Worm (Caenorhabditis elegans) whole organism, L1 larva: ENCODE data around the gene lgc-28.

Experiments used
- F16B12.6 ChIP-seq: fragments of 150-350 bp; optimal IDR thresholded peaks from 2 replicates; lab custom pipeline; 2014; ENCODE audit warnings: missing biosample characterization, missing genetic modification characterization
- Y116A8C.19 ChIP-seq: sonication (generic microtip); optimal IDR thresholded peaks from 2 replicates; lab custom pipeline; 2016; ENCODE audit warnings: missing compliant biosample characterization, missing genetic modification characterization, borderline replicate concordance
- aly-2 ChIP-seq: fragments of 150-350 bp; optimal IDR thresholded peaks from 2 replicates; lab custom pipeline; 2014; ENCODE audit warnings: missing biosample characterization, missing genetic modification characterization
- ama-1 ChIP-seq: fragments of 150-350 bp; optimal IDR thresholded peaks from 2 replicates; lab custom pipeline; 2014
- ceh-8 ChIP-seq: fragments of 200-800 bp; sonication (Bioruptor generic); optimal IDR thresholded peaks from 2 replicates; lab custom pipeline; 2018; ENCODE audit warnings: mild to moderate bottlenecking, missing genetic modification characterization, moderate library complexity, missing compliant biosample characterization
- ceh-82 ChIP-seq, 3 experiments: fragments of 150-350 bp in 1 of 3; sonication (generic microtip) in 2 of 3; optimal IDR thresholded peaks; 2 replicates each; lab custom pipeline; 2014 to 2017; ENCODE audit warnings: missing biosample characterization in 3 of 3, missing genetic modification characterization in 3 of 3
- ces-1 ChIP-seq: fragments of 150-350 bp; optimal IDR thresholded peaks from 2 replicates; lab custom pipeline; 2014; ENCODE audit warnings: missing biosample characterization, missing genetic modification reagents, missing genetic modification characterization
- dsc-1 ChIP-seq: sonication (generic microtip); optimal IDR thresholded peaks from 2 replicates; lab custom pipeline; 2016; ENCODE audit warnings: mild to moderate bottlenecking, missing genetic modification characterization, missing compliant biosample characterization
- efl-3 ChIP-seq: fragments of 200-800 bp; sonication (Bioruptor generic); optimal IDR thresholded peaks from 2 replicates; lab custom pipeline; 2018; ENCODE audit warnings: mild to moderate bottlenecking, missing genetic modification characterization, missing compliant biosample characterization
- egl-13 ChIP-seq: sonication (generic microtip); optimal IDR thresholded peaks from 2 replicates; lab custom pipeline; 2016; ENCODE audit warnings: missing genotype, missing genetic modification reagents, missing genetic modification characterization, missing compliant biosample characterization
- egl-27 ChIP-seq, 2 experiments: fragments of 150-350 bp in 1 of 2; sonication (generic microtip); optimal IDR thresholded peaks; 3 replicates each; lab custom pipeline; 2017 to 2018; ENCODE audit warnings: missing biosample characterization in 2 of 2, missing genetic modification characterization in 2 of 2, missing genetic modification reagents in 2 of 2
- elt-2 ChIP-seq: sonication (generic microtip); optimal IDR thresholded peaks from 2 replicates; lab custom pipeline; 2016; ENCODE audit warnings: missing genetic modification characterization, mild to moderate bottlenecking, inconsistent platforms, missing compliant biosample characterization, missing genetic modification reagents
- ets-5 ChIP-seq: fragments of 200-800 bp; sonication (Bioruptor generic); IDR thresholded peaks from 2 replicates; pipeline ENCODE4 v1.3.6; 2022; ENCODE audit warnings: missing genetic modification characterization, missing compliant biosample characterization
- fkh-10 ChIP-seq: sonication (generic microtip); optimal IDR thresholded peaks from 2 replicates; lab custom pipeline; 2017; ENCODE audit warnings: missing biosample characterization, missing genetic modification reagents, missing genetic modification characterization
- fkh-4 ChIP-seq: sonication (generic microtip); optimal IDR thresholded peaks from 2 replicates; lab custom pipeline; 2016; ENCODE audit warnings: missing compliant biosample characterization, missing genetic modification characterization, borderline replicate concordance
- fkh-8 ChIP-seq: sonication (generic microtip); optimal IDR thresholded peaks from 2 replicates; lab custom pipeline; 2016; ENCODE audit warnings: mild to moderate bottlenecking, missing genetic modification characterization, missing compliant biosample characterization
- grh-1 ChIP-seq: fragments of 200-800 bp; sonication (Bioruptor generic); IDR thresholded peaks from 2 replicates; pipeline ENCODE4 v1.3.6; 2022; ENCODE audit warnings: missing genetic modification reagents, missing genetic modification characterization, missing compliant biosample characterization
- hlh-17 ChIP-seq: fragments of 200-800 bp; sonication (Bioruptor generic); optimal IDR thresholded peaks from 2 replicates; lab custom pipeline; 2018; ENCODE audit warnings: missing genetic modification characterization, mild to moderate bottlenecking, missing compliant biosample characterization, moderate library complexity, borderline replicate concordance
- hlh-4 ChIP-seq: sonication (generic microtip); optimal IDR thresholded peaks from 2 replicates; lab custom pipeline; 2016; ENCODE audit warnings: mild to moderate bottlenecking, missing genetic modification characterization, missing compliant biosample characterization
- hpl-2 ChIP-seq: fragments of 150-350 bp; optimal IDR thresholded peaks from 2 replicates; lab custom pipeline; 2014; ENCODE audit warnings: missing biosample characterization, missing genetic modification reagents, missing genetic modification characterization
- irx-1 ChIP-seq: sonication (generic microtip); optimal IDR thresholded peaks from 2 replicates; lab custom pipeline; 2016; ENCODE audit warnings: missing genetic modification characterization, missing compliant biosample characterization
- isw-1 ChIP-seq: fragments of 200-800 bp; sonication (Bioruptor generic); IDR thresholded peaks from 2 replicates; pipeline ENCODE4 v1.3.6; 2022; ENCODE audit warnings: missing genetic modification characterization, missing compliant biosample characterization
- jun-1 ChIP-seq: fragments of 150-350 bp; optimal IDR thresholded peaks from 2 replicates; lab custom pipeline; 2014; ENCODE audit warnings: missing biosample characterization, missing genetic modification reagents, missing genetic modification characterization
- lin-14 ChIP-seq: fragments of 200-800 bp; sonication (Bioruptor generic); optimal IDR thresholded peaks from 2 replicates; lab custom pipeline; 2018; ENCODE audit warnings: mild to moderate bottlenecking, missing genetic modification characterization, moderate library complexity, missing compliant biosample characterization
- lin-35 ChIP-seq, 2 experiments: fragments of 150-350 bp; optimal IDR thresholded peaks; 2 replicates each; lab custom pipeline; 2014; ENCODE audit warnings: missing biosample characterization in 2 of 2, missing genetic modification characterization in 2 of 2, missing genetic modification reagents in 2 of 2
- lir-3 ChIP-seq: sonication (generic microtip); optimal IDR thresholded peaks from 2 replicates; lab custom pipeline; 2016; ENCODE audit warnings: mild to moderate bottlenecking, missing genetic modification characterization, moderate library complexity, missing compliant biosample characterization; ENCODE audit not compliant: poor library complexity
- mep-1 ChIP-seq: fragments of 150-350 bp; optimal IDR thresholded peaks from 2 replicates; lab custom pipeline; 2014; ENCODE audit warnings: missing biosample characterization, missing genetic modification characterization
- nhr-11 ChIP-seq: fragments of 150-350 bp; optimal IDR thresholded peaks from 2 replicates; lab custom pipeline; 2014; ENCODE audit warnings: missing biosample characterization, missing genetic modification characterization
- nhr-19 ChIP-seq: fragments of 200-800 bp; sonication (Bioruptor generic); conservative IDR thresholded peaks from 2 replicates; pipeline ENCODE4 v1.3.6; 2022; ENCODE audit warnings: missing genetic modification characterization, missing compliant biosample characterization
- nhr-237 ChIP-seq: fragments of 150-350 bp; optimal IDR thresholded peaks from 2 replicates; lab custom pipeline; 2014; ENCODE audit warnings: missing biosample characterization, missing genetic modification characterization
- nhr-28 ChIP-seq: fragments of 150-350 bp; optimal IDR thresholded peaks from 2 replicates; lab custom pipeline; 2014; ENCODE audit warnings: missing biosample characterization, missing genetic modification characterization
- nhr-71 ChIP-seq: sonication (generic microtip); optimal IDR thresholded peaks from 2 replicates; lab custom pipeline; 2016; ENCODE audit warnings: mild to moderate bottlenecking, missing genetic modification characterization, moderate library complexity, missing compliant biosample characterization
- nhr-76 ChIP-seq: sonication (generic microtip); optimal IDR thresholded peaks from 2 replicates; lab custom pipeline; 2017; ENCODE audit warnings: missing biosample characterization, missing genetic modification characterization
- nhr-77 ChIP-seq: fragments of 150-350 bp; optimal IDR thresholded peaks from 2 replicates; lab custom pipeline; 2014; ENCODE audit warnings: missing biosample characterization, missing genetic modification characterization
- nhr-84 ChIP-seq: sonication (generic microtip); optimal IDR thresholded peaks from 2 replicates; lab custom pipeline; 2017; ENCODE audit warnings: missing biosample characterization, missing genetic modification characterization
- nhr-85 ChIP-seq: sonication (generic microtip); peaks from one replicate; lab custom pipeline; 2016; ENCODE audit warnings: missing genetic modification characterization, inconsistent platforms, missing compliant biosample characterization
- pag-3 ChIP-seq: sonication (generic microtip); optimal IDR thresholded peaks from 2 replicates; lab custom pipeline; 2017; ENCODE audit warnings: missing genetic modification characterization, mild to moderate bottlenecking, missing compliant biosample characterization, antibody characterized with exemption, borderline replicate concordance; ENCODE audit not compliant: insufficient read depth
- pax-3 ChIP-seq: fragments of 200-800 bp; sonication (Bioruptor generic); optimal IDR thresholded peaks from 2 replicates; lab custom pipeline; 2018; ENCODE audit warnings: mild to moderate bottlenecking, missing genetic modification characterization, moderate library complexity, missing compliant biosample characterization
- rnt-1 ChIP-seq: sonication (generic microtip); optimal IDR thresholded peaks from 2 replicates; lab custom pipeline; 2016; ENCODE audit warnings: mild to moderate bottlenecking, missing genetic modification characterization, moderate library complexity, missing compliant biosample characterization
- skn-1 ChIP-seq: fragments of 150-350 bp; optimal IDR thresholded peaks from 2 replicates; lab custom pipeline; 2014; ENCODE audit warnings: missing biosample characterization, missing genetic modification characterization
- snu-23 ChIP-seq: sonication (generic microtip); optimal IDR thresholded peaks from 2 replicates; lab custom pipeline; 2016; ENCODE audit warnings: missing genetic modification characterization, missing compliant biosample characterization
- sptf-1 ChIP-seq: fragments of 150-350 bp; optimal IDR thresholded peaks from 2 replicates; lab custom pipeline; 2014; ENCODE audit warnings: missing biosample characterization, missing genetic modification characterization
- sup-37 ChIP-seq: fragments of 200-800 bp; sonication (Bioruptor generic); optimal IDR thresholded peaks from 2 replicates; lab custom pipeline; 2018; ENCODE audit warnings: mild to moderate bottlenecking, missing genetic modification characterization, missing compliant biosample characterization
- swsn-7 ChIP-seq: sonication (generic microtip); optimal IDR thresholded peaks from 2 replicates; lab custom pipeline; 2016; ENCODE audit warnings: missing genetic modification characterization, missing compliant biosample characterization
- tbx-2 ChIP-seq: sonication (generic microtip); optimal IDR thresholded peaks from 2 replicates; lab custom pipeline; 2016; ENCODE audit warnings: missing genetic modification characterization, missing compliant biosample characterization
- unc-86 ChIP-seq: sonication (generic microtip); optimal IDR thresholded peaks from 2 replicates; lab custom pipeline; 2016; ENCODE audit warnings: missing genetic modification characterization, missing compliant biosample characterization
- unc-98 ChIP-seq: fragments of 200-800 bp; sonication (Bioruptor generic); IDR thresholded peaks from 2 replicates; pipeline ENCODE4 v1.3.6; 2022; ENCODE audit warnings: missing genetic modification characterization, missing compliant biosample characterization
- xbp-1 ChIP-seq: sonication (generic microtip); optimal IDR thresholded peaks from 2 replicates; lab custom pipeline; 2016; ENCODE audit warnings: missing genetic modification characterization, missing compliant biosample characterization
- ztf-11 ChIP-seq, 2 experiments: sonication (generic microtip); optimal IDR thresholded peaks; 2 replicates each; lab custom pipeline; 2016 to 2017; ENCODE audit warnings: missing genetic modification characterization in 2 of 2, missing biosample characterization in 1 of 2, missing compliant biosample characterization in 1 of 2

lgc-28 gene

DNA sequence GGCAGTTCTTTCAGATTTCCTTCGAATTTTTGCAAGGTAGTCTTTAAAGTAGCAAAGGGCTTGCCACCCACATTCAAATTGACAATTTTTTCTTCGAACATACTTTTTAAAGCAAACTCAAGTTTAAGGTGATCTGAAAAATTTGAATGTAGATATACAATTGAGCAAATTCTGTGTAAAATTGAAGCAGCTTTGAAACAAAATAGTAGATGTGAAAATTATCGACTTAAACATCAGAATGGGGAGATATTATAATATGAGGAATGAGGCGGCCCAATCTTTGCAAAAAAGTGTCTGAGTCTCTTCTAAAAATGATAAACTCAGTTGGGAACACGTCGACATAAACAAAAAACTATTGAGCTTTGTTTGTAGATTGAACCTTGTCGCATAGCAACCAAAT, 19.6 kb downstream of the lgc-28 start, which contains the start of gene F22E5.11:
F22E5.11 (minus strand) TSS at position 101 of the 400 bp plus-strand sequence.
- TF ChIP-seq ztf-11 (tag; optimal IDR thresholded peaks at IDR 0.05; lab: Kevin White, UChicago) (no peak), pax-3 (tag; lab: Kevin White, UChicago) (no peak), efl-3 (GFP tag; lab: Kevin White, UChicago) (no peak), ama-1 (lab: Kevin White, UChicago) (no peak)

DNA sequence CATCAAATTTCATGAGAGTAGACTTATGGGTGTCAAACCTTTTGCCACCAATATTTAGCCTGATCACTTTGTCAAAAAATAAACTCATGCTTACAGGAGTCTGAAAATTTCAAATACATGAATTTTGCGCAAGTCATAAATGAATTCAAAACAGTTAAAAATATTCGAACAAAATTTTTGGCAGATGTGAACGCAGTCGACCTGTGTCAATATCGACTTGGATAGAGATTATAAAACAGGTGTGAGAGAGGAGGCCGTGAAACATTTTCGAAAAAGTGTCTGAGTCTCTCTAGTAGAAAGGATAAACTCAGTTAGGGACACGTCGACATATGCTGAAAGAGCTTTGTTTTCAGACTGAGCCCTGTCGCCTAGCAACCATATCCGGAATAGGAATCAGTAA, 21.9 kb downstream of the lgc-28 start, which contains the start of gene F22E5.12:
F22E5.12 (minus strand) TSS at position 101 of the 400 bp plus-strand sequence.
- peak; percentile 2 for TF ChIP-seq xbp-1 (tag; lab: Kevin White, UChicago)
- TF ChIP-seq, all 84 proteins: peak for 1; not testable (repeated sequence) for 83

DNA sequence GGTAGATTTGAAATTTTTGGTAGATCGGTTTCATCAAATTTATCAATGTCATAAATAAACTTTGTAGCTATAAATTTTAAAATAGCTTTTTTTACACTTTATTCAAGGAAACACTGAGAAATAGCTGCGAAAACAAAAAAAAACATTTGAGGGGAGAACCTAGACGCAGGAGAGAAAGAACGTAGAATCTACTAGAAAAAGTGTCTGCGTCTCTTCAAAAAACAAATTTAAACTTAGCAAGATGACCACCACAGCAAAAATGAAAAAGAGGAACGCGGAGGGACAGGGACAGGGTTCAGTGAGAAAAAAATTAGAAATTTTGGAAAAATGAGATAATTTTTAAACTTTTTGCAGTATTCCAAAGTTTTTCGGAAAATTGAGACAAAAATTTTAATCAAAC, 24.1 kb downstream of the lgc-28 start:
- peak; percentile 47 for TF ChIP-seq nhr-85
- no peak for TF ChIP-seq ets-5 (GFP tag; lab: Robert Waterston, UW)
- TF ChIP-seq hpl-2 (GFP tag; lab: Kevin White, UChicago) = no peak
- TF ChIP-seq elt-2 = no peak
- TF ChIP-seq ceh-82 (tag; optimal IDR thresholded peaks at IDR 0.05; lab: Kevin White, UChicago) = no peak
- TF ChIP-seq nhr-237 (tag; lab: Kevin White, UChicago) = no peak
- peak; percentile 44 for TF ChIP-seq mep-1 (tag; lab: Kevin White, UChicago)
- TF ChIP-seq tbx-2 (tag; lab: Kevin White, UChicago) = no peak
- TF ChIP-seq lin-35 (GFP tag; optimal IDR thresholded peaks at IDR 0.05; lab: Kevin White, UChicago) = peak; percentile 5 to 11
- TF ChIP-seq snu-23 (GFP tag; lab: Kevin White, UChicago) = peak; percentile 68
- no peak for TF ChIP-seq irx-1 (tag; lab: Kevin White, UChicago)
- TF ChIP-seq nhr-28 (tag; lab: Kevin White, UChicago) = no peak
- TF ChIP-seq lir-3 (tag; lab: Kevin White, UChicago) = no peak
- TF ChIP-seq dsc-1 (tag; lab: Kevin White, UChicago) = no peak
- TF ChIP-seq rnt-1 = peak; percentile 48
- TF ChIP-seq nhr-71 (tag; lab: Kevin White, UChicago) = peak; percentile 61
- TF ChIP-seq pag-3 = no peak
- TF ChIP-seq aly-2 (tag; lab: Kevin White, UChicago) = no peak
- 0 out of 2 replicates have a peak, but pooled peaks have one; percentile 9 for TF ChIP-seq nhr-19 (GFP tag; lab: Robert Waterston, UW)
- no peak for TF ChIP-seq nhr-11 (tag; lab: Kevin White, UChicago)
- TF ChIP-seq ces-1 (GFP tag; lab: Kevin White, UChicago) = no peak
- no peak for TF ChIP-seq ceh-8
- no peak for TF ChIP-seq hlh-17
- TF ChIP-seq nhr-84 (tag; lab: Kevin White, UChicago) = no peak
- no peak for TF ChIP-seq unc-98 (GFP tag; lab: Robert Waterston, UW)
- TF ChIP-seq hlh-4 = no peak
- no peak for TF ChIP-seq F16B12.6 (tag; lab: Kevin White, UChicago)
- TF ChIP-seq Y116A8C.19 (tag; lab: Kevin White, UChicago) = no peak
- no peak for TF ChIP-seq sup-37 (GFP tag; lab: Kevin White, UChicago)
- TF ChIP-seq jun-1 (tag; lab: Kevin White, UChicago) = no peak
- TF ChIP-seq fkh-8 = peak; percentile 52
- no peak for TF ChIP-seq grh-1
- TF ChIP-seq swsn-7 (tag; lab: Kevin White, UChicago) = peak; percentile 47
- TF ChIP-seq unc-86 (tag; lab: Kevin White, UChicago) = no peak
- TF ChIP-seq isw-1 (GFP tag; lab: Robert Waterston, UW) = no peak
- TF ChIP-seq egl-27 (tag; optimal IDR thresholded peaks at IDR 0.05; lab: Kevin White, UChicago) = no peak
- peak; percentile 76 for TF ChIP-seq lin-14 (GFP tag; lab: Kevin White, UChicago)
- no peak for TF ChIP-seq nhr-77 (tag; lab: Kevin White, UChicago)
- TF ChIP-seq fkh-4 (tag; lab: Kevin White, UChicago) = no peak
- TF ChIP-seq skn-1 (tag; lab: Kevin White, UChicago) = peak; percentile 27
- TF ChIP-seq nhr-76 (tag; lab: Kevin White, UChicago) = no peak
- no peak for TF ChIP-seq sptf-1 (tag; lab: Kevin White, UChicago)
- TF ChIP-seq egl-13 (tag; lab: Kevin White, UChicago) = no peak
- no peak for TF ChIP-seq fkh-10
